Worm (Caenorhabditis elegans): Measurements from ENCODE around the gene C06H5.14.

The C06H5.14 gene

ce11 chrV:17857901-17858300 is 46.0 kb upstream of the C06H5.14 start (continued):
- peak; percentile 44; the same call in 1 of the 2 replicates for TF ChIP-seq lir-1 (GFP tag; conservative IDR thresholded peaks at IDR 0.05)
- no peak for TF ChIP-seq F10E7.11 (tag; optimal IDR thresholded peaks at IDR 0.05)
- peak; percentile 84 for TF ChIP-seq hsf-1 (GFP tag; IDR thresholded peaks at IDR 0.05)
- TF ChIP-seq attf-5 (GFP tag; optimal IDR thresholded peaks at IDR 0.05) = peak; percentile 78
- TF ChIP-seq Y79H2A.3 (GFP tag; conservative IDR thresholded peaks at IDR 0.05) = no peak
- peak; percentile 78 for TF ChIP-seq pbrm-1 (GFP tag; IDR thresholded peaks at IDR 0.05)
- peak; percentile 77 for TF ChIP-seq nhr-80 (tag; optimal IDR thresholded peaks at IDR 0.05)
- no peak for TF ChIP-seq attf-3 (GFP tag; conservative IDR thresholded peaks at IDR 0.05)
- peak; percentile 93 for TF ChIP-seq nfyb-1 (GFP tag; IDR thresholded peaks at IDR 0.05)
- TF ChIP-seq C06A6.2 (GFP tag; conservative IDR thresholded peaks at IDR 0.05) = no peak; the same call in 1 of the 2 replicates
- peak; percentile 66; the same call in 1 of the 2 replicates for TF ChIP-seq Y56A3A.18 (GFP tag; IDR thresholded peaks at IDR 0.05)
- TF ChIP-seq lin-26 (GFP tag; IDR thresholded peaks at IDR 0.05) = peak; percentile 49; the same call in 1 of the 2 replicates
- no peak for TF ChIP-seq aptf-3 (GFP tag; IDR thresholded peaks at IDR 0.05)
- TF ChIP-seq lin-40 (tag; optimal IDR thresholded peaks at IDR 0.05) = peak; percentile 86
- no peak for TF ChIP-seq bed-1 (GFP tag; IDR thresholded peaks at IDR 0.05)
- TF ChIP-seq efl-1 (GFP tag; optimal IDR thresholded peaks at IDR 0.05) = no peak
- TF ChIP-seq K11D2.4 (GFP tag; IDR thresholded peaks at IDR 0.05) = peak; percentile 70
- TF ChIP-seq F23B12.7 (tag; optimal IDR thresholded peaks at IDR 0.05; ENCODE audit: insufficient read depth) = no peak
- TF ChIP-seq hmg-20 (GFP tag; IDR thresholded peaks at IDR 0.05) = peak; percentile 17; the same call in 1 of the 2 replicates
- peak; percentile 80 for TF ChIP-seq B0336.3 (GFP tag; IDR thresholded peaks at IDR 0.05)
- no peak for TF ChIP-seq Y67H2A.10 (GFP tag; conservative IDR thresholded peaks at IDR 0.05)
- TF ChIP-seq ets-4 (GFP tag; optimal IDR thresholded peaks at IDR 0.05) = peak; percentile 43

ce11 chrV:17859065-17859464 is 44.9 kb upstream of the C06H5.14 start:
- TF ChIP-seq B0336.3 (GFP tag; IDR thresholded peaks at IDR 0.05) = 0 out of 2 replicates have a peak, but pooled peaks have one; percentile 31
- TF ChIP-seq lin-35 (GFP tag; optimal IDR thresholded peaks at IDR 0.05) = no peak
- TF ChIP-seq efl-1 (GFP tag; optimal IDR thresholded peaks at IDR 0.05) = peak; percentile 92
- TF ChIP-seq rec-8 (tag; optimal IDR thresholded peaks at IDR 0.05) = no peak
- TF ChIP-seq ceh-91 (GFP tag; IDR thresholded peaks at IDR 0.05) = peak; percentile 84
- TF ChIP-seq madf-6 (GFP tag; IDR thresholded peaks at IDR 0.05) = peak; percentile 94
- no peak for TF ChIP-seq xnd-1 (tag; optimal IDR thresholded peaks at IDR 0.05)
- no peak for TF ChIP-seq sptf-2 (GFP tag; optimal IDR thresholded peaks at IDR 0.05)
- peak; percentile 75 for TF ChIP-seq dpl-1 (GFP tag; optimal IDR thresholded peaks at IDR 0.05)
- TF ChIP-seq madf-10 (tag; optimal IDR thresholded peaks at IDR 0.05) = no peak
- no peak for TF ChIP-seq ztf-3 (GFP tag; optimal IDR thresholded peaks at IDR 0.05)
- no peak for TF ChIP-seq chd-7 (tag; optimal IDR thresholded peaks at IDR 0.05)
- peak; percentile 15; the same call in 1 of the 2 replicates for TF ChIP-seq mcd-1 (GFP tag; IDR thresholded peaks at IDR 0.05)
- no peak for TF ChIP-seq egl-44 (GFP tag; IDR thresholded peaks at IDR 0.05)
- no peak for TF ChIP-seq pha-4 (tag; optimal IDR thresholded peaks at IDR 0.05)
- TF ChIP-seq hrde-1 (tag; optimal IDR thresholded peaks at IDR 0.05; ENCODE audit: borderline replicate concordance) = no peak
- TF ChIP-seq aptf-2 (GFP tag; conservative IDR thresholded peaks at IDR 0.05) = no peak
- TF ChIP-seq C17E4.6 (GFP tag; IDR thresholded peaks at IDR 0.05) = no peak
- peak; percentile 52 for TF ChIP-seq lin-54 (GFP tag; optimal IDR thresholded peaks at IDR 0.05)
- peak; percentile 88 for TF ChIP-seq madf-8 (GFP tag; conservative IDR thresholded peaks at IDR 0.05)
- TF ChIP-seq tlf-1 (GFP tag; optimal IDR thresholded peaks at IDR 0.05) = peak; percentile 23
- TF ChIP-seq hmg-1.2 (GFP tag; IDR thresholded peaks at IDR 0.05) = peak; percentile 35
- no peak for TF ChIP-seq ztf-28 (GFP tag; IDR thresholded peaks at IDR 0.05)
- no peak for TF ChIP-seq Y53G8AR.9 (GFP tag; conservative IDR thresholded peaks at IDR 0.05)
- no peak for TF ChIP-seq cebp-1 (GFP tag; IDR thresholded peaks at IDR 0.05)
- peak; percentile 57 for TF ChIP-seq cebp-1 (tag; optimal IDR thresholded peaks at IDR 0.05)
- TF ChIP-seq D2030.7 (GFP tag; IDR thresholded peaks at IDR 0.05) = peak; percentile 69
